Worm (Caenorhabditis elegans): ENCODE measurements around the gene C37C3.9.

ce11 chrV:7826917-7827316, 27.6 kb downstream of the C37C3.9 start, which contains the start of gene mig-6:
- TF ChIP-seq nhr-11 (tag; optimal IDR thresholded peaks at IDR 0.05) (no peak), snpc-4 (tag; optimal IDR thresholded peaks at IDR 0.05) (no peak), gei-8 (GFP tag; optimal IDR thresholded peaks at IDR 0.05) (no peak), ceh-28 (tag; optimal IDR thresholded peaks at IDR 0.05) (no peak), unc-39 (tag; optimal IDR thresholded peaks at IDR 0.05) (no peak), ztf-11 (tag; optimal IDR thresholded peaks at IDR 0.05) (no peak)

Measured in whole organism, L4 larva.